Fruit fly (Drosophila melanogaster) whole organism, wandering third instar larva: ENCODE measurements around the gene CG17746.

Source experiments
- Abd-B ChIP-seq: fragments of >200 bp; optimal IDR thresholded peaks from 2 replicates; lab custom pipeline; 2017; ENCODE audit warnings: missing biosample characterization, missing genetic modification characterization
- CG32264 ChIP-seq: fragments of 200-800 bp; sonication (Bioruptor generic); optimal IDR thresholded peaks from 2 replicates; lab custom pipeline; 2016; ENCODE audit warnings: missing biosample characterization, missing genetic modification characterization
- CG9705 ChIP-seq: fragments of 200-800 bp; sonication (Bioruptor generic); optimal IDR thresholded peaks from 2 replicates; lab custom pipeline; 2018; ENCODE audit warnings: missing biosample characterization, mild to moderate bottlenecking, missing genetic modification characterization
- CrebA ChIP-seq: fragments of 200-800 bp; sonication (Bioruptor generic); optimal IDR thresholded peaks from 2 replicates; lab custom pipeline; 2016; ENCODE audit warnings: missing biosample characterization, mild to moderate bottlenecking, missing genetic modification characterization, borderline replicate concordance
- Dfd ChIP-seq: fragments of >200 bp; optimal IDR thresholded peaks from 2 replicates; lab custom pipeline; 2017; ENCODE audit warnings: missing biosample characterization, missing genetic modification characterization
- Dif ChIP-seq: fragments of 200-275, 200-300 bp; sonication (Bioruptor generic); optimal IDR thresholded peaks from 2 replicates; lab custom pipeline; 2018; ENCODE audit warnings: missing biosample characterization, missing genetic modification characterization; ENCODE audit not compliant: partially characterized antibody
- GATAd ChIP-seq: sonication (Bioruptor generic); optimal IDR thresholded peaks from 2 replicates; lab custom pipeline; 2016; ENCODE audit warnings: missing biosample characterization, missing genetic modification characterization
- HLH106 ChIP-seq: fragments of 200-800 bp; optimal IDR thresholded peaks from 3 replicates; lab custom pipeline; 2019; ENCODE audit warnings: missing biosample characterization, mild to moderate bottlenecking, missing genetic modification characterization, moderate library complexity
- Hnf4 ChIP-seq: fragments of 200-800 bp; sonication (Bioruptor generic); optimal IDR thresholded peaks from 2 replicates; lab custom pipeline; 2016; ENCODE audit warnings: missing biosample characterization, mild to moderate bottlenecking, missing genetic modification characterization
- Hr78 ChIP-seq: fragments of >200 bp; optimal IDR thresholded peaks from 2 replicates; lab custom pipeline; 2017; ENCODE audit warnings: missing biosample characterization, missing genetic modification characterization
- Hr83 ChIP-seq: fragments of 200-300 bp; sonication (Bioruptor generic); optimal IDR thresholded peaks from 2 replicates; lab custom pipeline; 2016; ENCODE audit warnings: missing biosample characterization, mild to moderate bottlenecking, missing genetic modification characterization, moderate library complexity; ENCODE audit not compliant: poor library complexity, severe bottlenecking
- Jra ChIP-seq: sonication (Bioruptor generic); optimal IDR thresholded peaks from 2 replicates; lab custom pipeline; 2016; ENCODE audit warnings: missing biosample characterization, missing genetic modification characterization
- Mio ChIP-seq: sonication (Bioruptor generic); optimal IDR thresholded peaks from 2 replicates; lab custom pipeline; 2016; ENCODE audit warnings: missing biosample characterization, missing genetic modification characterization
- Myc ChIP-seq: fragments of >200 bp; optimal IDR thresholded peaks from 2 replicates; lab custom pipeline; 2017
- N ChIP-seq: fragments of >200 bp; optimal IDR thresholded peaks from 2 replicates; lab custom pipeline; 2018; ENCODE audit warnings: missing biosample characterization, missing external identifiers, missing genetic modification characterization
- OdsH ChIP-seq: fragments of 200-800 bp; sonication (Bioruptor generic); optimal IDR thresholded peaks from 2 replicates; lab custom pipeline; 2016; ENCODE audit warnings: missing biosample characterization, mild to moderate bottlenecking, missing genetic modification characterization
- Rel ChIP-seq, 2 experiments: fragments of 200-800 bp; sonication (Bioruptor generic) in 1 of 2; optimal IDR thresholded peaks; 2 replicates in 1 of 2; 3 replicates in 1 of 2; lab custom pipeline; 2016 to 2019; ENCODE audit warnings: mild to moderate bottlenecking in 2 of 2, missing biosample characterization in 2 of 2, missing genetic modification characterization in 2 of 2, moderate library complexity in 1 of 2
- Sp1 ChIP-seq: fragments of 200-800 bp; sonication (Bioruptor generic); optimal IDR thresholded peaks from 3 replicates; lab custom pipeline; 2019; ENCODE audit warnings: missing biosample characterization, mild to moderate bottlenecking, missing genetic modification characterization, moderate library complexity
- Vsx2 ChIP-seq: fragments of 200-300, 225-300 bp; sonication (Bioruptor generic); optimal IDR thresholded peaks from 2 replicates; lab custom pipeline; 2018; ENCODE audit warnings: missing biosample characterization, missing genetic modification characterization; ENCODE audit not compliant: partially characterized antibody
- br ChIP-seq: fragments of 200-800 bp; sonication (Bioruptor generic); optimal IDR thresholded peaks from 2 replicates; lab custom pipeline; 2016; ENCODE audit warnings: missing biosample characterization, missing genetic modification characterization
- brk ChIP-seq: fragments of 200-800 bp; sonication (Bioruptor generic); optimal IDR thresholded peaks from 2 replicates; lab custom pipeline; 2016; ENCODE audit warnings: missing biosample characterization, mild to moderate bottlenecking, missing genetic modification characterization
- dl ChIP-seq, 2 experiments: fragments of 175-275, 200-275 bp in 1 of 2; fragments of 200-275 bp in 1 of 2; sonication (Bioruptor generic); optimal IDR thresholded peaks; lab custom pipeline; 2018; ENCODE audit warnings: mild to moderate bottlenecking in 2 of 2, missing biosample characterization in 2 of 2, missing genetic modification characterization in 2 of 2, moderate library complexity in 2 of 2; ENCODE audit not compliant: partially characterized antibody in 2 of 2, insufficient read depth in 1 of 2
- dmrt93B ChIP-seq: fragments of 200-800 bp; sonication (Bioruptor generic); optimal IDR thresholded peaks from 2 replicates; lab custom pipeline; 2018; ENCODE audit warnings: missing biosample characterization, mild to moderate bottlenecking, missing genetic modification characterization
- dsf ChIP-seq: sonication (Bioruptor generic); optimal IDR thresholded peaks from 2 replicates; lab custom pipeline; 2016; ENCODE audit warnings: missing biosample characterization, missing genetic modification characterization, borderline replicate concordance
- ey ChIP-seq: fragments of 200-800 bp; sonication (Bioruptor generic); optimal IDR thresholded peaks from 2 replicates; lab custom pipeline; 2016; ENCODE audit warnings: missing biosample characterization, missing genetic modification characterization
- foxo ChIP-seq, 2 experiments: fragments of 200-800 bp; sonication (Bioruptor generic); optimal IDR thresholded peaks; 2 replicates in 1 of 2; 3 replicates in 1 of 2; lab custom pipeline; 2016 to 2017; ENCODE audit warnings: missing biosample characterization in 2 of 2, missing genetic modification characterization in 2 of 2
- fru ChIP-seq: fragments of 200-800 bp; sonication (Bioruptor generic); optimal IDR thresholded peaks from 3 replicates; lab custom pipeline; 2016; ENCODE audit warnings: missing biosample characterization, mild to moderate bottlenecking, missing genetic modification characterization
- h ChIP-seq: fragments of 200-800 bp; sonication (Bioruptor generic); optimal IDR thresholded peaks from 3 replicates; lab custom pipeline; 2016; ENCODE audit warnings: missing biosample characterization, mild to moderate bottlenecking, missing genetic modification characterization
- jim ChIP-seq: fragments of 175-275, 200-325 bp; sonication (Bioruptor generic); optimal IDR thresholded peaks from 2 replicates; lab custom pipeline; 2016; ENCODE audit warnings: missing biosample characterization, mild to moderate bottlenecking, missing genetic modification characterization
- lola ChIP-seq: fragments of >200 bp; optimal IDR thresholded peaks from 2 replicates; lab custom pipeline; 2017; ENCODE audit warnings: missing biosample characterization, missing genetic modification characterization
- pan ChIP-seq: fragments of >200 bp; optimal IDR thresholded peaks from 2 replicates; lab custom pipeline; 2017
- psq ChIP-seq: fragments of 200-800 bp; sonication (Bioruptor generic); optimal IDR thresholded peaks from 3 replicates; lab custom pipeline; 2017; ENCODE audit warnings: missing biosample characterization, mild to moderate bottlenecking, missing genetic modification characterization, moderate library complexity
- rgr ChIP-seq: fragments of 200-800 bp; sonication (Bioruptor generic); optimal IDR thresholded peaks from 3 replicates; lab custom pipeline; 2016; ENCODE audit warnings: missing biosample characterization, mild to moderate bottlenecking, missing genetic modification characterization
- sage ChIP-seq: fragments of 200-800 bp; sonication (Bioruptor generic); optimal IDR thresholded peaks from 2 replicates; lab custom pipeline; 2016; ENCODE audit warnings: missing biosample characterization, mild to moderate bottlenecking, missing genetic modification characterization
- sv ChIP-seq: fragments of 200-800 bp; sonication (Bioruptor generic); optimal IDR thresholded peaks from 3 replicates; lab custom pipeline; 2016; ENCODE audit warnings: missing biosample characterization, missing genetic modification characterization
- tai ChIP-seq: sonication (Bioruptor generic); optimal IDR thresholded peaks from 2 replicates; lab custom pipeline; 2016; ENCODE audit warnings: missing biosample characterization, missing genetic modification characterization
- usp ChIP-seq: fragments of >200 bp; optimal IDR thresholded peaks from 2 replicates; lab custom pipeline; 2017; ENCODE audit warnings: missing biosample characterization, missing genetic modification characterization
- woc ChIP-seq: sonication (Bioruptor generic); optimal IDR thresholded peaks from 2 replicates; lab custom pipeline; 2016; ENCODE audit warnings: missing biosample characterization, mild to moderate bottlenecking, missing genetic modification characterization

CG17746 gene

DNA sequence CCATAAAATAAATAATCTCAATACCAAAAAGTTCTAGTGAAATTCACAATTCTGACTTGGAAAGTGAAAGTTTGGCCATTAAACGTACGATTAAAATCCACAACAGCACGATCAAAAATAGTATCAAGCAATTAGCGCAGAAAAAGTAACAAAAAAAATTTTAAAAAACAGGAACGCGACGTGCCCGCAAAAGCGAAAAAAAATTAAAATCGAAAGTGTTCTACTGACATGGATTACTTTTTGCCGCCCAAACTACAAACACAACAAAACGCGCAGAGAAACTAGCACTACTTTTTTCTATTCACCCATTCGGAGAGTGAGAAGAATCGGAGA is 10.3 kb upstream of the CG17746 start:
- TF ChIP-seq CrebA (GFP tag; lab: Kevin White, UChicago) = no peak
- TF ChIP-seq usp = no peak
- TF ChIP-seq Hr83 (GFP tag; lab: Kevin White, UChicago) = peak; percentile 82

DNA sequence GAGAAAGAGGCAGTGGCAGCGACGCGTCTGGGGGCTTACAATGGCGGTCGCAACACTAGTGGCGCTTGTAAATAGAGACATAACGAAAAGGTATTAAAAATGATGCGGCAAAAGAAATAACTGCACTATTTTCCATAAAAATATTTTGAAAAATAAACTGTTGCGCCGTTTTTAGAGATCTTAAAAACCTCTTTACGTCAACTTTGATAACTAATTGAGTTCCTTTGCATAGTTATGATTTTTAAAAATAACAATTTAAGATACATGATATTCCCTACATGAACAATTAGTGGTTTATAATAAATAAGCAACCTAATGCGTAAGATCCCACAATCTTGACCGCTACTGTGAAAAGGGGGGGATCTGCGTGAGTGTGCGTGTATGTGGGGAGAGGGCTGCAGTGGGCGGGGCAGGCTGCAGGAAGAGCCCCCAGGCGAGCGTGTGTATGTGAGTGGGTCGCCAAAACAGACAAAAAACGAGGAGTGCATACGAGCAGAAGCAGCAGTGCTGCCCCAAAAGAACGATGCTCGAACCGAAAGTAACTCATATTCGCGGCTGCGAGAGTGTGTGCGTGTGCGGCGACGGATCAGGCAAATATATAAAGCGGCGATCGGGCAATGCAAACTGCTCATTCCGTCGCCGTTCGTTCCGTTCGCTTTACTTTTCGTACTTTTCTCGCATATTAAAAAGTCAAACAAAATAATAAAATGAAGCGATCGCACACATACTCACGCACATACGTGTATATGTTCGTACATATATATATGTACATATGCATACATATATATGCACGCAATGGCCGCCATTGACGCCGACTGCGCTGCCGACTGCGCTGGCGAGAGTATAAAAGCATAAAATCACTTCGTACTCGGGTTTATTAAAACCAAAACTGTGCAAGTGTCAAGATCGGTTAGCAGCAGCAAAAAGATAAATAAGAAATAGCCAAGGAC is 9.6 kb upstream of the CG17746 start:
- TF ChIP-seq tai (GFP tag; lab: Kevin White, UChicago) = peak; percentile 95
- peak; percentile 98 for TF ChIP-seq fru (GFP tag; lab: Kevin White, UChicago)
- peak; percentile 95 for TF ChIP-seq Jra (GFP tag; lab: Kevin White, UChicago)
- peak; percentile 53 for TF ChIP-seq Dif (GFP tag; lab: Kevin White, UChicago)
- TF ChIP-seq Sp1 (GFP tag; lab: Kevin White, UChicago) = peak; percentile 99
- peak; percentile 18 for TF ChIP-seq sv (GFP tag; lab: Kevin White, UChicago)
- peak; percentile 99 for TF ChIP-seq dmrt93B (GFP tag; lab: Kevin White, UChicago)
- TF ChIP-seq psq (GFP tag; lab: Kevin White, UChicago) = peak; percentile 98
- TF ChIP-seq Hnf4 = peak; percentile 92
- peak; percentile 39 for TF ChIP-seq Vsx2 (GFP tag; lab: Kevin White, UChicago)
- TF ChIP-seq jim (GFP tag; lab: Kevin White, UChicago) = peak; percentile 99
- TF ChIP-seq Rel (GFP tag; optimal IDR thresholded peaks at IDR 0.05; lab: Kevin White, UChicago) = peak; percentile 95
- TF ChIP-seq Rel (tag; optimal IDR thresholded peaks at IDR 0.05; lab: Kevin White, UChicago) = peak; percentile 87
- TF ChIP-seq Mio (GFP tag; lab: Kevin White, UChicago) = peak; percentile 86
- TF ChIP-seq Dfd = peak; percentile 97
- peak; percentile 93 to 99 for TF ChIP-seq foxo (GFP tag; optimal IDR thresholded peaks at IDR 0.05; lab: Kevin White, UChicago)
- TF ChIP-seq dl (GFP tag; optimal IDR thresholded peaks at IDR 0.05; lab: Kevin White, UChicago; ENCODE audit: insufficient read depth in 1 of 2, partially characterized antibody in 2 of 2) = peak in 1 of 2 experiments; percentile 59
- TF ChIP-seq br (GFP tag; lab: Kevin White, UChicago) = peak; percentile 98
- peak; percentile 95 for TF ChIP-seq sage
- peak; percentile 96 for TF ChIP-seq Hr83 (GFP tag; lab: Kevin White, UChicago)
- TF ChIP-seq brk = peak; percentile 93
- TF ChIP-seq CrebA (GFP tag; lab: Kevin White, UChicago) = peak; percentile 91
- TF ChIP-seq N = peak; percentile 25
- no peak for TF ChIP-seq lola (GFP tag; lab: Kevin White, UChicago)
- no peak for TF ChIP-seq Hr78 (GFP tag; lab: Kevin White, UChicago)
- TF ChIP-seq rgr = peak; percentile 99
- peak; percentile 92 for TF ChIP-seq dsf (GFP tag; lab: Kevin White, UChicago)
- TF ChIP-seq GATAd (GFP tag; lab: Kevin White, UChicago) = peak; percentile 89
- TF ChIP-seq CG32264 (GFP tag; lab: Kevin White, UChicago) = peak; percentile 96
- peak; percentile 99 for TF ChIP-seq woc (GFP tag; lab: Kevin White, UChicago)
- no peak for TF ChIP-seq Abd-B (GFP tag; lab: Kevin White, UChicago)
- TF ChIP-seq usp = no peak
- peak; percentile 98 for TF ChIP-seq CG9705 (GFP tag; lab: Kevin White, UChicago)
- peak; percentile 99 for TF ChIP-seq ey (GFP tag; lab: Kevin White, UChicago)
- TF ChIP-seq HLH106 (tag; lab: Kevin White, UChicago) = peak; percentile 98
- TF ChIP-seq pan = no peak
- peak; percentile 99 for TF ChIP-seq h (GFP tag; lab: Kevin White, UChicago)
- TF ChIP-seq OdsH (GFP tag; lab: Kevin White, UChicago) = peak; percentile 99
- TF ChIP-seq Myc (lab: Kevin White, UChicago) = no peak
